Fruit fly (Drosophila melanogaster): ENCODE measurements around the gene Madm.

Madm gene

dm6 chr3R:5705469-5706067, 36.7 kb upstream of the Madm start (continued):
- TF ChIP-seq PHDP (tag; optimal IDR thresholded peaks at IDR 0.05) (peak; percentile 79), CG2875 (GFP tag; optimal IDR thresholded peaks at IDR 0.05) (peak; percentile 43), CG34422 (GFP tag; IDR thresholded peaks at IDR 0.05) (peak; percentile 53; the same call in 2 of the 3 replicates), nerfin-2 (GFP tag; IDR thresholded peaks at IDR 0.05; ENCODE audit: partially characterized antibody) (no peak), Rfx (GFP tag; IDR thresholded peaks at IDR 0.05) (peak; percentile 50; the same call in 1 of the 2 replicates), zen (tag; optimal IDR thresholded peaks at IDR 0.05) (no peak), Hr39 (optimal IDR thresholded peaks at IDR 0.05) (no peak), gcm (GFP tag; optimal IDR thresholded peaks at IDR 0.05) (peak; percentile 54), phol (tag; optimal IDR thresholded peaks at IDR 0.05) (peak; percentile 80), CG11398 (GFP tag; optimal IDR thresholded peaks at IDR 0.05) (peak; percentile 8), CG30431 (GFP tag; optimal IDR thresholded peaks at IDR 0.05) (no peak), CG10431 (GFP tag; optimal IDR thresholded peaks at IDR 0.05) (no peak), CG13296 (GFP tag; optimal IDR thresholded peaks at IDR 0.05) (no peak), CG16779 (GFP tag; IDR thresholded peaks at IDR 0.05) (no peak), CG6175 (GFP tag; IDR thresholded peaks at IDR 0.05) (no peak), dati (GFP tag; IDR thresholded peaks at IDR 0.05) (no peak), CG12104 (GFP tag; optimal IDR thresholded peaks at IDR 0.05) (peak; percentile 29), pb (GFP tag; optimal IDR thresholded peaks at IDR 0.05) (no peak), lbe (GFP tag; optimal IDR thresholded peaks at IDR 0.05) (no peak), CG7928 (GFP tag; optimal IDR thresholded peaks at IDR 0.05) (peak; percentile 1), Atf-2 (GFP tag; optimal IDR thresholded peaks at IDR 0.05) (peak; percentile 43), CG6854 (GFP tag; optimal IDR thresholded peaks at IDR 0.05) (no peak), CG18476 (GFP tag; optimal IDR thresholded peaks at IDR 0.05) (peak; percentile 40), E2f1 (GFP tag; IDR thresholded peaks at IDR 0.05) (peak; percentile 29; the same call in 1 of the 2 replicates), schlank (tag; optimal IDR thresholded peaks at IDR 0.05) (peak; percentile 21), Neu2 (GFP tag; optimal IDR thresholded peaks at IDR 0.05; ENCODE audit: borderline replicate concordance) (no peak), CkIIα-i1 (GFP tag; IDR thresholded peaks at IDR 0.05) (no peak), Hmx (GFP tag; optimal IDR thresholded peaks at IDR 0.05) (no peak), fu2 (GFP tag; optimal IDR thresholded peaks at IDR 0.05) (no peak), CG15479 (GFP tag; optimal IDR thresholded peaks at IDR 0.05) (no peak), CG14050 (GFP tag; IDR thresholded peaks at IDR 0.05) (no peak), dpn (GFP tag; optimal IDR thresholded peaks at IDR 0.05) (peak; percentile 54 to 55), Pdp1 (GFP tag; optimal IDR thresholded peaks at IDR 0.05) (peak; percentile 41 to 56), mam (GFP tag; optimal IDR thresholded peaks at IDR 0.05) (peak; percentile 36), Taf1 (GFP tag; IDR thresholded peaks at IDR 0.05) (no peak), Ets65A (GFP tag) (peak; percentile 90), CG8281 (tag; optimal IDR thresholded peaks at IDR 0.05) (peak; percentile 48), CG43689 (GFP tag; IDR thresholded peaks at IDR 0.05) (no peak), dmrt99B (tag; optimal IDR thresholded peaks at IDR 0.05) (no peak), Hr51 (GFP tag; optimal IDR thresholded peaks at IDR 0.05) (peak in 1 of 2 experiments; percentile 77), toy (GFP tag; IDR thresholded peaks at IDR 0.05) (no peak), CG2129 (GFP tag; IDR thresholded peaks at IDR 0.05; ENCODE audit: partially characterized antibody) (no peak), Usf (GFP tag; optimal IDR thresholded peaks at IDR 0.05) (peak; percentile 25), wek (GFP tag; optimal IDR thresholded peaks at IDR 0.05) (no peak), Abd-B (GFP tag; optimal IDR thresholded peaks at IDR 0.05) (peak; percentile 51), insv (GFP tag; optimal IDR thresholded peaks at IDR 0.05) (no peak), CG17361 (GFP tag; IDR thresholded peaks at IDR 0.05) (no peak; the same call in 2 of the 3 replicates), NC2α (GFP tag; optimal IDR thresholded peaks at IDR 0.05) (no peak), so (GFP tag; IDR thresholded peaks at IDR 0.05) (no peak; the same call in 2 of the 3 replicates), CG3163 (GFP tag; optimal IDR thresholded peaks at IDR 0.05) (no peak)

All from whole organism, embryonic.